Fruit fly (Drosophila melanogaster) whole organism, larva: Measurements from ENCODE around the gene Nubp2.
A peak's percentile ranks its signal among the peaks of the same experiment; 100 is the strongest.

Experiments
- noc ChIP-seq: fragments of 200-800 bp; sonication (Bioruptor generic); optimal IDR thresholded peaks from 3 replicates; lab custom pipeline; 2019; ENCODE audit warnings: missing biosample characterization, mild to moderate bottlenecking, missing genetic modification characterization, moderate library complexity

The Nubp2 gene

DNA sequence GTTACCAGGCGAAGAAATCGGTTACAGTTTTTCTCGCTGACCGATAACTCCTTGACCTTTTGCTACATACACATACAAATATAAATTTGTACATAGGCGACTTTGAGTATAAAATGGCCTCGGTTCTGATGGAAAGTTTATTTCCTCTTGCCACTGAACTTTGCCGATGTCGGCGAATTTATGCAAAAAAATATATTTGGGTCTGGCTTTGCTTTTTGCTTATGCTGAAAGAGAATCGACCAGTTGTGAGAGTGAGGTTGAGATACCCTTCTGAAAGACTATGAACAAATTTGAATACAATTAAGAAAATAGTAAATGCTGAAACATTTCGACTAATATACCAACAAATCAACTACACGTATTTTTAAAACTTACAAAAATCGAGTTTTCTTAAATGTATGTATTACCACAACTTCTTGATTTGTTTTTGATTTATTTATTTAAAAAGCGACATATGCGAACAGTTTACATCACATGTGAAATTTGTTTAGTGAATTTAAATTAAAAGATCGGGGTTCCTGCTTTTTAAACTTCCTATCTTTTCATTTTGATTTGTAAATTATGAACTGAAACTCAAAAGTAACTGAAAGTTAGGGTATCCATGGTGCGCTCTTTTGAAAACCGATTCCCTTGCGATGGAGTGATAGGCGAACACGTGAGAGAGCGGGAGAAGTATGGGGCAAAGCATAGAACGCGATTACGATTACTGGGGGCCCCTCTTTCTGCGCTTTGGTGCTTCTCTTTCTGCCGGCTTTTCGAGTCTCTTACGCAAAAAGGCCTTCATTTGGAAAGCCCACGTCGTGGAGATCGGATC is 17.0 kb upstream of the Nubp2 start:
- TF ChIP-seq noc (tag; lab: Kevin White, UChicago), result peak; percentile 94

DNA sequence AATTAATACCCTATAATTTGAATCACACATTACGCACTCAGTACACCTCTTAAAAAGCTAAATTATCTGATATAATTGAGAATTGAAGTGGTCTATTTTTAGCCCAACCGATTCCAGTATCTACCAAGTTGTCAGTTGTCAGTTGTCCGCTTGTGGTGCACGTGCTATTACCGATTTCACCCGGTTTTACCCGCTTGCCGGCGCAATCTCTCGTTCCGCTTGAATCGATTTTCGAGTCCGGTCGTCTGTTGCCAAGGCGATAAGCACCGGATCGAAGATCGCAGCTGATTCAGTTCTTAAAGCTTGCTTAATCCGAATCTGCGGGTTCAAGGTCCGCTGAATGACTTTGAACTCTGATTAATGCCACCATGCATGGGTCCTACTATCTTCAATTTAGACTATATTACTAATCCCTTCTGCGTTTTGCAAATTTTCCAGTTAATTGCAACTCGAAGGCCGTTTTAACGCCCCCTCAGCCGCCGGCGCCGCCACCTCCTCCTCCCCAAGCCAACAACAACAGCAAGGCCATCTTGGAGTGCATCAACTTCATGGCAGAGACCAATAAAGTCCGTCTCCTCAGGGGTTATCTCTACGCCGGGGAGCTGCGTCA is 14.8 kb upstream of the Nubp2 start:
- TF ChIP-seq noc (tag; lab: Kevin White, UChicago), result peak; percentile 17

DNA sequence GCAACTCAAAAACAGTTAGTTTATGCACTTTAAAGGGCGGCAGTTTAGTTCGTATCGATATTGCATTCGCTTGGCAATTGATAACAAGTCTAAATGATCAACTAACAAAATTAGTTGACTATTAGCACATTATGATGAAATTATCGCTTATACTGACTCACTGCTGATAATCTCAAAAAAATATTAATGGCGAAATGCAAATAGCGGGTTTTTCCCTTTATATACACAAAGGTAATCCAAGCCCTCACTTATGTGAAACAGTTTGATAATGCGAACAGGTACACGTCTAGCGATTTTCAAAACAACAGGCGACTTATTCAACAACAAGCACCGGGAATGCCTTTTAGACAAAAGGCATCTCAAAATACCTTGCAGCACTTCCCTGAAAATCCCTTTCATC is 12.3 kb upstream of the Nubp2 start:
- TF ChIP-seq noc (tag; lab: Kevin White, UChicago), result no peak

DNA sequence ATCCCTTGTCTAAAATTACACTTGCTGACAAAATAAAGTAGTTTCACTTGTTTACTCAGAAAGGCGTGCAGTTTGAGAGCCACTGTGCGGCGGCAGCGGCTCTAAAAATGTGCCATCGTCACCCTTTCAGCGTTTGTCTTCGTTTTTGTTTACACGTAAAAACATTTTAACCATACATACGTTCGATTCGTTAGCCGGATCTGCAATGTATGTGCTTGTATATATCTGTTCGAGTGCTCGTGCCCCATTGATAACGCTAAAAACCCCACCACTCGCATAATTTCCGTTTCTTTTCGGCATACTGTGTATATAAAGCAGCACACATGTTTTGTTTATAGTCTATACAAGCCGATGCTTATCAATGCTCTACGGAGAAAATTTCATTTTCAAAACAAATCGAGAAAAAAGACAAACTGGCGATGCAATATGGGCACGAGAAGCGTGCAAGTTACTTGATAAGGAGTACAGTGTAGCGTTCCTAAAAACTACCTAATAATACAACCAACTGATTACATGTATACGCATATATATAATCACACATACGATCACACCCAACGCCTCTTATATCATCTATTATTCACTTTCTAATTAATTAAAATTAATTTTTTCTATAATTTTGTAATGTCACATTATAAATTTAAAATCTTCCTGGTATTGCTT is 9.7 kb upstream of the Nubp2 start:
- peak; percentile 68 for TF ChIP-seq noc (tag; lab: Kevin White, UChicago)

DNA sequence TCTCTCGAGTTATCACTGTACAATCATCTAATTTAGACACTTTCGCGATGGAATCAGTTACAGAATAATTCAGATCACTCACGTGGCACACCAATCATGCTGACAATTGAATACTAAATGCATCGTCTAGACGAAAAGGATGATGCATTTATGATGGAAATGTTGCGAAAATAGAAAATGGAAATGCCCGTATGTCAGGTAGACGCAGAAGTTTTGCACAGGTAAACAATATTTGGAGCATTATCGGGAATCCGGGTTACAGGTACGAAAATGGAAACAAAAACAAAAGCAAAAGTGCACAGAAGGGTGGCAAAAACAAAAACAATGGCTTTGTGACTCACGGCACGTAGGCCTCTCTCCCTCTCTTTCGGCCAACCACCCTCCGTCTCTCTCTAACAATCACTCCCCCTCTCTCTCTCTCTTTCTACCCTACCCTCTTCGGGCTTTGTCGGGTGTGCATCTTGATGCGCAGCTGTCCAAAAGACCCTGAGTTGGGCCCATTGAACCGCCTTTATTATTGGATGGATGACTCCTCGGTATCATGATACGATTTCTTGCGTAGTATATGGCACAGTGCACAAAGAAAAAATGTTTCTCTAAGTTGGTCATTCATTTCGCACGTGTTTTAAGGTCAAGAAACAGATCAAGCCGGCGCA is 9.1 kb upstream of the Nubp2 start:
- TF ChIP-seq noc (tag; lab: Kevin White, UChicago), result no peak

DNA sequence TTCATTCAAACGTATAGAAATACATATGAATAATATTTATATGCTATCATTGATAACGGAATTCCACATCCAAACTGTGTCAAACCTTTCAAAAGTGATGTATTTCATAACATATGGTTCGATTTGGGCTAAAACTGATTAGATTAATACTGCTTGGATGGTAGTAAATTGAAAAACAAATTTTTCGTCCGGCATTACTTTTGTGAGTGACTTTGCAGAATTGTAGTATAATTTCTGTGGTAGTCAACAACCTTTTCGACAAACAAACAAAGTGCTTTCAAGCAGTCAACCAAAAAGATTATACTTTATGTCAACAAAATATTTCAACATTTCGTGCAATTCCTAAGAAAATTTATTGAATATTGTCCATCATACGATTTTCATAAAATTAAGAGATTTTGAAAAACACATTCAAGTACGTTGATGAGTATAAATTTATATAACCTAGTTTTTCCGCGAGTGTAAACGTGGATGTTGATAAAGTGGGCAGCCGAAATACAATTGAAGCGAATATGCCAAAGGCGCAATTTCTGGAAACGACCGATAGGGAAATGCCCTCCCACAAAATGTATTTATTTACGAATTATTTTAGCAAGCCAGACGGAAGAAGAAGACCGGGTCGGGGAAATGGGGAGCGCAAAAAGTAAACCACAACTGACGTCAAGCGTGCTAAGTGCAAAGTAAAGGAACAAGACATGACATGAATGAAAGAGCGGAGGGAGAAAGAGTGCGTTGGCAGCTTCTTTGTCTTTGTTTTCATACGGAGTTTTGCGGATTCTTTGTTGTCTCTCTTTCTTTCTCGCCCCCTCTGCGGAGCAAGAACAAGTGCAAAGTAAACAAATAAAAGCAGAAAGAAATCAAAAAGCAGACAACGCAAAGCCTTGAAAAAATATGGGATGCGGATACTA is 8.2 kb upstream of the Nubp2 start:
- no peak for TF ChIP-seq noc (tag; lab: Kevin White, UChicago)

DNA sequence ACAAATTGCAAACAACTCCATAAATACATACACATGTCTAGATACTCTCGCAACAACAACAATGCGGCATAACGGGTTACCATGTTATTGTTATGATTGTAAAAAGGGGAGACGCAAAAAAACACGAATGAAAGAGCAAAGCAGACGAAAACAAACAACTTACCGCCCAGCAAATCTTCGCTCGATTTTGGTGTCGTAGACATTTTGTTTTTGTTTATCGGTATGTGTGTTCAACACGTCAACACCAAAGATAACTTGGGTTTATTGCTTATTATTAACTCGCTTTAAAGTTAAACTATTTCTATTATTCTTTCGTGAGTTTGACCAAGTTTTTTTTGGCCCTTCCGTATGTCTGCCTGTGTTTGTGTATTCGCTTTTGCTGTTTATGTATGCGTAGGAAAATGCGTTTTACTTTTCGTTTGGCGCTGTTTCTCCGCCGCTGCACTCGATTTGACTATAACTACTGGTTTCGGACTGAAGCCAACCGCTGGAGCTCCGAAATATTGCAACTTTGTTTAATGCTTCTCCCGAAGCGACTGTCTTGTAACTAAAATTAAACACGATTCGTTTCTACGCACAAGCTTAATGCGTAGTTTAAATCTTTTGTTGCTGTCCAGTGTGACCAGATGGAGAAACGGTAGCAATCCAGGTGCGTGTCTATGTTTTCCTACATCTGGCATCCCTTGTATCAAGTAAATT is 7.4 kb upstream of the Nubp2 start, which contains the start of gene BNIP3:
Gene BNIP3, minus strand, starts transcription at position 589 of the 699 bp plus-strand sequence.
- TF ChIP-seq noc (tag; lab: Kevin White, UChicago), result peak; percentile 20

DNA sequence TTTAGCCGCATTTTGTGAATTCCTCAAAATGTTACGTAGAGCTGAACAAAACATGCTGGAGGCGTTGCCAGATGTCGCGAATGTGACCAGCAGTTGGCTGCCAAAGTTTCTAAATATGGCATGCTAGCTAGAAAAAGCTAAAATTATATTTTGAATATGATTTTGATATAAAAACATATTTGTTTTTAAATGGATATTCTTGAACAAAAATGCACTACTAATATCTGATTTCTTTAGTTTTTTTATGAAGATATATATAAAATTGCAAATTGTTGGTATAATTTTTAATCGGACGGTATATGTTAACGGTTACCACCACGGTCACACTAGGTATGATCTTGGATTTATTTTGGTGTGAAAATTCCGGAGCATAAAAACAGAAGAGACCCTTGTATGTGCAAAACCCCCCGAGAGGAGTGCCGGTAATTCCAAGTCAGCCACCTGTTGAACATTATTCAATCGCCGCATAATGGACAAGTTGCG is 5.6 kb upstream of the Nubp2 start, which contains the start of the genes mTerf3 and CG5104:
Gene mTerf3, minus strand, starts transcription at position 86 of the 483 bp plus-strand sequence.
Gene CG5104, plus strand, starts transcription at position 323 of the 483 bp plus-strand sequence.
- TF ChIP-seq noc (tag; lab: Kevin White, UChicago), result peak; percentile 21

DNA sequence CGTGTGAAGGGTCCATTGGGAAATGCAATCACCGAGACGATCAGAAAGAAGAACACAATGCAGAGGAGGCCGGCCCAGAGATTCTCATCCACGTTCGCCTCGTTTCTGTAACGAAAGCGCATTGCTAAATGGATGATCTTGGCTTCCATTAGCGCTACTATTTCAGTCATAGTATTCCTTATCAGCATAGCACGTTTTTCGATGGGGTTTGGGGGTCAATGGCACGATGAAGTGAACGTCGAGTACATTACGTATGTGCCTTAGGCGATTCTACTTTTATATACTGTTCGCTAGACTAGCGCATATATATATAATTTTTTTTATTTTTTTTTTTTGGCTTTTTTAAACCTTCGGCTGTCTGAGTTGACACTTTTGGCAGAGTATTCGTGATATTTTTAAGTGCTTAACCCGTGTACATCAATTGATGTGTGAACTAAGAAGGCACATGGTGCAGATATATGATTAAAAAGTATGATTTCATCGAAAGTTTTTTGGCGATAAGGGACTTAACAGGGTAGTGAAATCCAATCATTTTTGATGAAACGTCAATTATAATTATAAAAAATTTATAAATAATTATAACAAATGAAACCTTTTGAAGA is 1.9 kb upstream of the Nubp2 start:
- TF ChIP-seq noc (tag; lab: Kevin White, UChicago), result peak; percentile 6

DNA sequence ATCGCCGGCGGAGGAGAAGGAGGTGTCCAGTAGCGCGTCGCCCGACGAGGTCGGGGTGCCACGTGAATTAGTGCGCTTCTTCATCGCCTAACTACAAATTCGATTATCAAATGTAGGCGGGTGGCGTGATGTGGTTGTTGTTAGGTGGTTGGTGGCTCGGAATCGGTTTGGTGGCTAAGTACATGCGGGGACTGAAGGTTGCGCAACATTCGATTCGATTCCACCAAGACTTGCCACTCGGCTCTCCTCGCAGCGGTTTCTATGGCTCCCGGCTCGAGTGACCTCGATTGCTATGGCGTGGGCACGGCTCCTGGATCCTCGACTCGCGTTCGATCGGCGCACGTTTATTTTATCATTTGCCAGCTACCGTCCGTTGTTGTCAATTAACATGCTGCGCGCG is 633 bp upstream of the Nubp2 start:
- TF ChIP-seq noc (tag; lab: Kevin White, UChicago), result no peak

DNA sequence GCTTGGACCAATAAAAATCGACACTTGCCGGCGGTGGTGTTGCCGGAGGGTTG is 407 bp upstream of the Nubp2 start, which contains the start of gene Pss:
Gene Pss, minus strand, starts transcription at position 32 of the 53 bp plus-strand sequence.
- TF ChIP-seq noc (tag; lab: Kevin White, UChicago), result no peak

DNA sequence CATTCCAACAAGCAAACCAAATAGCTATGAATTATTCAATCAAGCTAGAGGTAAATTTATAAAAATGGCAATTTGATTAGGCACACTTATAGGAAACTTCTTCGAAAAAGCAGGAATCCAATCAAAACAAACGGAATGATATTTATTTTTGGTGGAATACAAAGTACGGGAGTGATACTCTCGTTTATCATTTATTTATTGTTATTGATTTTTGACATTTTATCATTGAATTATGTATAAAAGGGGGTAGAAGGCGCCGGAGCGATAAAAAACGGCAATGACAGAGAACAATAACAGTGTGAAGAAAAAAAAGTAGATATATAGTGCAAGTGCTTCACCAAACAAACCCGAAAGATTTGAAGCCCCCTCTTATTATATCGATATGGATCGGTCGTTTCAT is 3.5 kb downstream of the Nubp2 start:
- no peak for TF ChIP-seq noc (tag; lab: Kevin White, UChicago)

DNA sequence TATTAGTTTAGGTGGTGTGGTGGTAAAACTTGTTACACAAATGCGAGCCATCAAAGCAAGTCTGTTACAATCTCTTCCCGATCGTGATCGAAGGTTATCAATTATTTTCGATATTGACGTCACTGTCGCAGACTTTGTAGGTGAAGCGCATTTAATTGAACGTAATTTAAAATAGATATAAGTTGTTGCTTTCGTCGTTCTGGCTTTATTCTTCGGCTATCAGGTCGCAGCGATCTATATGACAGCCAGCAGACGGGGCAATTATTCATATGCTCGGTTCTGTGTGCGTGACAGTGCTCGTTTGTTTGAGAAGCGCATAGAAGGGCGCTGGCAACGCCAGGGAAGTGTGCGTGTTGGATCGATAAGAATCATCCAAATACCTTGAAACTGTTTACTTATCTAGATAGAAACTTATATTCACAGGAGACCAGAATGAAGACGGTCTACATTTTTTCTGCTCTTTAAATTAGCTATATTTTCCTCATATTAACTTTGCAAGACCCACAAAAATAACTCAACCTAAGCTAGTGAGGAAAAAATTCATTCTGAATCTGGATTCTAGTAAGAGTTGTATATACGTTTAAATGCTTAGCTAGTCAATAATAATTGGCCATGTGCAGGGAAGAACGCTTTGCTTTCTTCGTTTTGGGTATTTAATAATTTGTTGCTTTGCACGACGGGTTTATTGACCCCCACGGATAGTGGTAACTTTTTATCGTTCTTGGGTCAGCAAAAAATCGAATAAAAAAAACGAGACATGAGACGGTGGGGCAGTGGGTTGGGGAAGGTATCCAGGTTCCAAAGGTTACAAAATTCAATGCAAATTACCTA is 4.2 kb downstream of the Nubp2 start:
- TF ChIP-seq noc (tag; lab: Kevin White, UChicago), result no peak
